Worm (Caenorhabditis elegans) whole organism, late embryonic: ENCODE results near the gene syd-2.

ENCODE experiments used
- Y22D7AL.16 ChIP-seq: sonication (generic microtip); optimal IDR thresholded peaks from 2 replicates; lab custom pipeline; 2016; ENCODE audit warnings: missing genetic modification characterization, missing compliant biosample characterization
- ahr-1 ChIP-seq: sonication (generic microtip); optimal IDR thresholded peaks from 2 replicates; lab custom pipeline; 2016; ENCODE audit warnings: missing genetic modification characterization, missing compliant biosample characterization
- ama-1 ChIP-seq: fragments of 150-350 bp; optimal IDR thresholded peaks from 2 replicates; lab custom pipeline; 2014
- ceh-14 ChIP-seq: sonication (generic microtip); optimal IDR thresholded peaks from 2 replicates; lab custom pipeline; 2016; ENCODE audit warnings: missing genotype, missing genetic modification characterization, missing compliant biosample characterization
- ceh-19 ChIP-seq: fragments of 200-800 bp; sonication (Bioruptor generic); optimal IDR thresholded peaks from 2 replicates; lab custom pipeline; 2018; ENCODE audit warnings: mild to moderate bottlenecking, missing genetic modification characterization, missing compliant biosample characterization
- ceh-2 ChIP-seq: sonication (generic microtip); optimal IDR thresholded peaks from 2 replicates; lab custom pipeline; 2016; ENCODE audit warnings: missing genotype, missing genetic modification characterization, missing compliant biosample characterization
- ceh-22 ChIP-seq: sonication (generic microtip); optimal IDR thresholded peaks from 2 replicates; lab custom pipeline; 2017; ENCODE audit warnings: missing biosample characterization, missing genetic modification characterization
- ceh-30 ChIP-seq: fragments of 150-350 bp; optimal IDR thresholded peaks from 2 replicates; lab custom pipeline; 2014; ENCODE audit warnings: missing biosample characterization, missing genetic modification characterization
- ceh-31 ChIP-seq: sonication (generic microtip); optimal IDR thresholded peaks from 2 replicates; lab custom pipeline; 2016; ENCODE audit warnings: missing genetic modification characterization, missing compliant biosample characterization
- ceh-34 ChIP-seq: sonication (generic microtip); optimal IDR thresholded peaks from 2 replicates; lab custom pipeline; 2016; ENCODE audit warnings: mild to moderate bottlenecking, missing genetic modification characterization, missing compliant biosample characterization
- ceh-45 ChIP-seq: fragments of 200-800 bp; sonication (Bioruptor generic); IDR thresholded peaks from 2 replicates; pipeline ENCODE4 v1.3.6; 2022; ENCODE audit warnings: missing genetic modification reagents, missing genetic modification characterization, missing compliant biosample characterization
- ceh-48 ChIP-seq: sonication (generic microtip); optimal IDR thresholded peaks from 2 replicates; lab custom pipeline; 2016; ENCODE audit warnings: missing genetic modification characterization, inconsistent platforms, missing compliant biosample characterization
- ceh-6 ChIP-seq: fragments of 200-800 bp; sonication (Bioruptor generic); optimal IDR thresholded peaks from 2 replicates; lab custom pipeline; 2018; ENCODE audit warnings: mild to moderate bottlenecking, missing genetic modification characterization, missing compliant biosample characterization
- ceh-9 ChIP-seq: sonication (generic microtip); optimal IDR thresholded peaks from 2 replicates; lab custom pipeline; 2016; ENCODE audit warnings: mild to moderate bottlenecking, missing genetic modification characterization, inconsistent platforms, missing compliant biosample characterization
- elt-4 ChIP-seq: sonication (generic microtip); optimal IDR thresholded peaks from 2 replicates; lab custom pipeline; 2016; ENCODE audit warnings: missing genetic modification characterization, missing compliant biosample characterization
- eyg-1 ChIP-seq: sonication (generic microtip); optimal IDR thresholded peaks from 2 replicates; lab custom pipeline; 2016; ENCODE audit warnings: missing genotype, missing genetic modification characterization, missing compliant biosample characterization
- fkh-10 ChIP-seq: fragments of 150-350 bp; optimal IDR thresholded peaks from 2 replicates; lab custom pipeline; 2014; ENCODE audit warnings: missing biosample characterization, missing genetic modification reagents, missing genetic modification characterization
- gmeb-2 ChIP-seq: sonication (generic microtip); optimal IDR thresholded peaks from 2 replicates; lab custom pipeline; 2016; ENCODE audit warnings: missing genetic modification characterization, inconsistent platforms, missing compliant biosample characterization
- hlh-6 ChIP-seq: sonication (generic microtip); optimal IDR thresholded peaks from 2 replicates; lab custom pipeline; 2016; ENCODE audit warnings: missing genotype, missing genetic modification characterization, missing compliant biosample characterization
- hlh-8 ChIP-seq: sonication (generic microtip); optimal IDR thresholded peaks from 2 replicates; lab custom pipeline; 2016; ENCODE audit warnings: missing genotype, missing genetic modification characterization, missing compliant biosample characterization
- lin-11 ChIP-seq: fragments of 200-800 bp; sonication (Bioruptor generic); optimal IDR thresholded peaks from 2 replicates; lab custom pipeline; 2018; ENCODE audit warnings: mild to moderate bottlenecking, missing genetic modification characterization, missing compliant biosample characterization
- npax-4 ChIP-seq: sonication (generic microtip); optimal IDR thresholded peaks from 2 replicates; lab custom pipeline; 2016; ENCODE audit warnings: missing genetic modification characterization, missing compliant biosample characterization
- odd-2 ChIP-seq: sonication (generic microtip); optimal IDR thresholded peaks from 2 replicates; lab custom pipeline; 2017; ENCODE audit warnings: antibody characterized with exemption, mild to moderate bottlenecking, missing genetic modification characterization, missing compliant biosample characterization
- pag-3 ChIP-seq: sonication (generic microtip); optimal IDR thresholded peaks from 2 replicates; lab custom pipeline; 2016; ENCODE audit warnings: missing compliant biosample characterization, missing genetic modification characterization, borderline replicate concordance
- pha-2 ChIP-seq: sonication (generic microtip); optimal IDR thresholded peaks from 2 replicates; lab custom pipeline; 2017; ENCODE audit warnings: mild to moderate bottlenecking, missing genetic modification characterization, missing compliant biosample characterization
- pha-4 ChIP-seq: fragments of 150-350 bp; optimal IDR thresholded peaks from 2 replicates; lab custom pipeline; 2018; ENCODE audit warnings: missing biosample characterization, missing genetic modification reagents, missing genetic modification characterization
- rnt-1 ChIP-seq: sonication (generic microtip); optimal IDR thresholded peaks from 2 replicates; lab custom pipeline; 2016; ENCODE audit warnings: missing genetic modification characterization, missing compliant biosample characterization
- sdc-2 ChIP-seq: sonication (generic microtip); optimal IDR thresholded peaks from 2 replicates; lab custom pipeline; 2016; ENCODE audit warnings: missing genotype, missing genetic modification characterization, missing compliant biosample characterization
- sox-2 ChIP-seq: fragments of 200-800 bp; sonication (Bioruptor generic); IDR thresholded peaks from 2 replicates; pipeline ENCODE4 v1.3.6; 2022; ENCODE audit warnings: missing genetic modification reagents, missing genetic modification characterization, missing compliant biosample characterization
- tbx-2 ChIP-seq: sonication (generic microtip); optimal IDR thresholded peaks from 2 replicates; lab custom pipeline; 2016; ENCODE audit warnings: missing genetic modification characterization, missing compliant biosample characterization
- tbx-7 ChIP-seq: sonication (generic microtip); optimal IDR thresholded peaks from 2 replicates; lab custom pipeline; 2016; ENCODE audit warnings: missing genotype, missing genetic modification characterization, missing compliant biosample characterization
- ttx-3 ChIP-seq: sonication (generic microtip); optimal IDR thresholded peaks from 2 replicates; lab custom pipeline; 2016; ENCODE audit warnings: missing genetic modification reagents, missing genetic modification characterization, missing compliant biosample characterization
- unc-3 ChIP-seq, 2 experiments: fragments of 200-800 bp in 1 of 2; sonication (Bioruptor generic) in 1 of 2; sonication (generic microtip) in 1 of 2; conservative IDR thresholded peaks in 1 of 2; optimal IDR thresholded peaks in 1 of 2; 2 replicates each; pipeline versions ENCODE4 v1.3.6 to Lab custom; 2016 to 2022; ENCODE audit warnings: missing compliant biosample characterization in 2 of 2, missing genetic modification characterization in 2 of 2, missing genetic modification reagents in 1 of 2
- ztf-16 ChIP-seq: sonication (generic microtip); optimal IDR thresholded peaks from 2 replicates; lab custom pipeline; 2017; ENCODE audit warnings: missing genetic modification characterization, missing compliant biosample characterization

syd-2 gene

DNA sequence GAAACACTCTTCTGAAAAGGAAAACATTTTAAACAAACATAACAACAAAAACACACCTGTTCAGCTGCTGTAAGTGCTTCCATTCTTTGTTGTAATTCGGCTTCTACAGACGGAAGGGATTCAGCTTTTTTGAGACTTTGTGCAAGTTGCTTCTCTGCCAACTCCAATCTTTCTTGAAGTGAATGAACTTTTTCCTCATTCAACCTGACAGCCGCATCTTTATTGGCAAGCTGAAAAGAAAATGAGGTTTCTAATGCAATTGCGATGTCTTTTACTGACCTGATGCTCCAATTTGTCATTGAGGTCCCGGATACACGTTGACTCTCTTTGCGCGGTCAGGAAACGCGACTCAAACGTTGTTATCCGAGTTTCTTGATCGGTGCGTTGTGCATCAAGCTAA is 2.0 kb downstream of the syd-2 start:
- TF ChIP-seq odd-2 (tag; lab: Kevin White, UChicago), result no peak
- TF ChIP-seq ceh-2 (tag; lab: Kevin White, UChicago), result no peak
- no peak for TF ChIP-seq ztf-16 (tag; lab: Kevin White, UChicago)
- no peak for TF ChIP-seq unc-3 (GFP tag; conservative IDR thresholded peaks at IDR 0.05; lab: Robert Waterston, UW)
- TF ChIP-seq unc-3 (tag; optimal IDR thresholded peaks at IDR 0.05; lab: Kevin White, UChicago), result no peak

DNA sequence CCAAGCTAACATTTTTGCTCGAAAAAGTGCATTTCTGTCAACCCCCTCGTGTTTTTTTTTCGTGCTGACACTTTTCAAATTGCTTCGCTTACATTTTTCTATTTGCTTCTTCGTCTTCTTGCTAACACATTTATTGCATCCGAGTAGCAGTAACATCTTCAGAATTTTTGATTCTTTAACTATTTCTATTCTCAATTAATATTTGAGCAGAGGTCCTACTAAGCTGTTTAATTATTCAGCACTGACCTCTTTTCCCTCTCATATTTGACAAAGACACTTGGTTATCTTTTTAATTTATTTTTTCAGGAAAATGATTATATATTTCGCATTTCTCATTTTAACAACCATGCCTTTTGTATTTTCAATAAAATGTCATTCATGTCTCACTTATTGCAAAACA is 9.3 kb downstream of the syd-2 start, which contains the start of gene F59F5.5:
TSS of gene F59F5.5 (plus strand) at position 301 of the 400 bp plus-strand sequence.
- TF ChIP-seq sdc-2 (tag; lab: Kevin White, UChicago), result no peak
- TF ChIP-seq tbx-2 (tag; lab: Kevin White, UChicago), result no peak
- no peak for TF ChIP-seq pha-2 (tag; lab: Kevin White, UChicago)
- no peak for TF ChIP-seq ama-1 (lab: Kevin White, UChicago)
- no peak for TF ChIP-seq hlh-8 (tag; lab: Kevin White, UChicago)
- no peak for TF ChIP-seq elt-4 (tag; lab: Kevin White, UChicago)
- TF ChIP-seq ahr-1 (tag; lab: Kevin White, UChicago), result no peak
- no peak for TF ChIP-seq pha-4 (tag; lab: Kevin White, UChicago)
- no peak for TF ChIP-seq ceh-9 (tag; lab: Kevin White, UChicago)
- TF ChIP-seq rnt-1 (tag; lab: Kevin White, UChicago), result no peak
- TF ChIP-seq eyg-1 (tag; lab: Kevin White, UChicago), result no peak

DNA sequence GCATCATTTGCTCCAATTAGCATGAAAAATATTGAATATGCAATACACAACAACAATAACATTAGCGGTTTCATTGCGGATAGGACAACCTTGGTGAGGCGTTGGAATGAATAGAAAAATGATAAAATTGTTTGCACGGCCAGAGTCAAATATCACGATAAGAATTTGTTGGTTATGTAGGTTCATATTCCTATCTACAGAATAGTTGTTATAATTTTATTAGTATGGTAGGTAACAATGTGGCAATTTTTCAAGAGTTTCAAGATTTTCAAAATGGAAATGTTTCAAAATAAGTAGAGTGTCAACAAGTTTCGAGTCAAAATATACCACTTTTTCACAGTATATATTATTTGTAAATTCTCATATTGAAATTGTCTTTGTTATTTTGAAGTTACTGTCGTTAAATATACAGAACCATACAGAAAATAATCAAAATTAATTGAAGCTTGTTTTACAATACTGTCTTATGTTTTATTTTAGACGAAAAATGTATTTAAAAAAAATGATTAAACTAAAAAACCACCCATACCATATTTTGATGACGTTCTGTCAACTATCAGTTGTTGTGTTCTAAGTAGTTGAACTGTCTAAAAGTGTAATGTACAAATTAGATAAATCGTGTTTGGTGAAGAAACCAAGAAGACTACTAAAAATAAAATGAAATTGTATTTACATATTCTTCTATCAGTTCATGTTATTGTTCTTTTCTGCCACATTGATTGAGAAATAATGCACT is 12.6 kb downstream of the syd-2 start, which contains the start of the genes F59F5.3 and F59F5.4:
TSS of gene F59F5.3 (minus strand) at position 101 of the 736 bp plus-strand sequence.
TSS of gene F59F5.4 (plus strand) at position 686 of the 736 bp plus-strand sequence.
- TF ChIP-seq Y22D7AL.16 (tag; lab: Kevin White, UChicago), result no peak
- no peak for TF ChIP-seq gmeb-2
- no peak for TF ChIP-seq ceh-48 (tag; lab: Kevin White, UChicago)
- TF ChIP-seq tbx-2 (tag; lab: Kevin White, UChicago), result no peak
- no peak for TF ChIP-seq ttx-3 (tag; lab: Kevin White, UChicago)
- TF ChIP-seq rnt-1 (tag; lab: Kevin White, UChicago), result no peak
- TF ChIP-seq pag-3 (tag; lab: Kevin White, UChicago), result no peak
- TF ChIP-seq ceh-19, result no peak
- TF ChIP-seq ceh-14 (tag; lab: Kevin White, UChicago), result no peak
- no peak for TF ChIP-seq ceh-34 (tag; lab: Kevin White, UChicago)
- no peak for TF ChIP-seq ceh-22 (tag; lab: Kevin White, UChicago)

DNA sequence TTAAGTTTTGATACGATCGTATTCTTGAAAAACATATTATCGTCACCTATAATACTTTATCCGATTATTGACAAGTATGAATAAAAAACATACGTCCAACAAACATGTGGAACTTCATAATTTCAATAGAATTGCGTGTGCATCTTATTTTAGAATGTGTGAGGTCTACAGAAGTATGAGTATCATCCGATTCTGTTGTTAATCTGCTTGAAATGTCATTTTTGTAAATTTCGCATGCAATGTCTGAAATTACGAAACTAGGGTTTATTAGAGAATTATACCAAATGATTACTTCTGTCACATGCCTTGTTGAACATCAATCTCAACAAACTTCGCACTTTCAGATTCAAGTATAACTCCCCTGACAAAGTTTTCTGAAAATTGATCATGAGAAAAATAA is 13.2 kb downstream of the syd-2 start:
- TF ChIP-seq sox-2 (GFP tag; lab: Robert Waterston, UW) (no peak), fkh-10 (GFP tag; lab: Kevin White, UChicago) (no peak), tbx-7 (no peak), rnt-1 (tag; lab: Kevin White, UChicago) (no peak)

DNA sequence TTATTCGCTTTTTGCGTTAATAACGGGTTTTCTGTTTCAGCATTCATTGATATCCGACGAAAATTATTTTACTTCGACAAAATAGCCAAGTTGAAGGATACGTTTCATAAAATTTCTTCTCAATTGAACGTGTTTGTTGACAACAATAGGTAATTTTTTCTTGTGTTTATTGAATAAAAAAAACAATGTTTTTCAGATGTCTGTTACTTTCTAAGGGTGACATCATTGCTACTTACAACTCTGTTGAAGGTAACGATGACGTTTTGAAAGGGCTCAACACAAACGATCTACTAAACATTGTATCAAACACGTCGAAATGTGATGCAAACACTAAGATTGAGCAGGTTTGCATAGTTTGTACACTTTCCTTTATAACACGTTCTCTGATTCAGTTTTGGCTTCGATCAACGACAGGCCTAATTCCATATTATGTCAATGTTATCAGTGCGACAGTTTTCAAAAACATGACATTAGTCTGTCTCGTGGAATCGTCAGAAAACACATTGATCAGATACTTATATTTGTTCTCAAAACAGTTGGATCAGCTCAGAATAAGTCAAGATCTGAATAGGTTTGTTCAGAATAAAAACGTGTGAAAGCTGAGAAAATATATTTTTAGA is 20.3 kb downstream of the syd-2 start:
- TF ChIP-seq ama-1 (lab: Kevin White, UChicago) (no peak), ceh-31 (tag; lab: Kevin White, UChicago) (no peak), unc-3 (GFP tag; conservative IDR thresholded peaks at IDR 0.05; lab: Robert Waterston, UW) (no peak), unc-3 (tag; optimal IDR thresholded peaks at IDR 0.05; lab: Kevin White, UChicago) (no peak), odd-2 (tag; lab: Kevin White, UChicago) (no peak), ceh-6 (GFP tag; lab: Kevin White, UChicago) (no peak), ceh-45 (no peak), npax-4 (tag; lab: Kevin White, UChicago) (no peak), ceh-30 (tag; lab: Kevin White, UChicago) (no peak), hlh-6 (tag; lab: Kevin White, UChicago) (no peak), ceh-9 (tag; lab: Kevin White, UChicago) (no peak), lin-11 (tag; lab: Kevin White, UChicago) (no peak), ceh-19 (no peak), sdc-2 (tag; lab: Kevin White, UChicago) (no peak), sox-2 (GFP tag; lab: Robert Waterston, UW) (no peak)
